Fruit fly (Drosophila melanogaster): ENCODE data around the gene CG10301.

CG10301 gene

dm6 chr3R:23678349-23679193, 31.4 kb upstream of the CG10301 start, which contains the start of gene GILT2 (continued):
- TF ChIP-seq Hr38 (GFP tag; optimal IDR thresholded peaks at IDR 0.05) (no peak), lz (GFP tag; optimal IDR thresholded peaks at IDR 0.05) (peak; percentile 83), Ets96B (tag; optimal IDR thresholded peaks at IDR 0.05) (peak; percentile 63), Met (GFP tag; optimal IDR thresholded peaks at IDR 0.05) (peak; percentile 88), CG15336 (GFP tag; IDR thresholded peaks at IDR 0.05) (peak; percentile 80), Smox (GFP tag; optimal IDR thresholded peaks at IDR 0.05) (peak; percentile 86), Lpt (GFP tag; optimal IDR thresholded peaks at IDR 0.05) (peak; percentile 42), CG10669 (GFP tag; optimal IDR thresholded peaks at IDR 0.05) (no peak), Sox14 (GFP tag; optimal IDR thresholded peaks at IDR 0.05) (peak; percentile 71), net (GFP tag; optimal IDR thresholded peaks at IDR 0.05) (no peak), fd59A (GFP tag; optimal IDR thresholded peaks at IDR 0.05) (peak; percentile 46), esn (GFP tag; optimal IDR thresholded peaks at IDR 0.05) (peak; percentile 91), CG34406 (GFP tag; optimal IDR thresholded peaks at IDR 0.05) (peak; percentile 83), svp (GFP tag) (peak; percentile 93), CG7368 (GFP tag; optimal IDR thresholded peaks at IDR 0.05) (peak; percentile 71), CG6163 (GFP tag; IDR thresholded peaks at IDR 0.05) (peak; percentile 88)

dm6 chr3R:23679911-23680336, 30.0 kb upstream of the CG10301 start, which contains the start of gene eIF3d1:
TSS of gene eIF3d1 (plus strand) at chr3R:23680039.
- no peak for TF ChIP-seq Blimp-1 (GFP tag; optimal IDR thresholded peaks at IDR 0.05)
- no peak for TF ChIP-seq fd85E (GFP tag; optimal IDR thresholded peaks at IDR 0.05)
- TF ChIP-seq pdm3 (GFP tag; optimal IDR thresholded peaks at IDR 0.05), result no peak
- no peak for TF ChIP-seq dac (GFP tag; optimal IDR thresholded peaks at IDR 0.05)
- TF ChIP-seq Eip78C (GFP tag), result peak; percentile 46
- no peak for TF ChIP-seq Eip93F (GFP tag; optimal IDR thresholded peaks at IDR 0.05)
- TF ChIP-seq CG6163 (GFP tag; IDR thresholded peaks at IDR 0.05), result no peak
- TF ChIP-seq vri (GFP tag; optimal IDR thresholded peaks at IDR 0.05), result no peak
- no peak for TF ChIP-seq CG3032 (tag; optimal IDR thresholded peaks at IDR 0.05)
- TF ChIP-seq cyc (GFP tag; optimal IDR thresholded peaks at IDR 0.05), result peak; percentile 33
- TF ChIP-seq esn (GFP tag; optimal IDR thresholded peaks at IDR 0.05), result peak; percentile 11
- TF ChIP-seq Smox (GFP tag; optimal IDR thresholded peaks at IDR 0.05), result no peak
- TF ChIP-seq lz (GFP tag; optimal IDR thresholded peaks at IDR 0.05), result no peak
- TF ChIP-seq Sox15 (GFP tag; optimal IDR thresholded peaks at IDR 0.05), result no peak
- TF ChIP-seq CG6792 (GFP tag; optimal IDR thresholded peaks at IDR 0.05), result no peak
- TF ChIP-seq Sox102F (GFP tag; optimal IDR thresholded peaks at IDR 0.05), result no peak
- no peak for TF ChIP-seq spab (GFP tag; optimal IDR thresholded peaks at IDR 0.05)
- no peak for TF ChIP-seq topi (GFP tag; optimal IDR thresholded peaks at IDR 0.05)
- no peak for TF ChIP-seq Ets21C (GFP tag; optimal IDR thresholded peaks at IDR 0.05)
- no peak for TF ChIP-seq CG6808 (GFP tag; optimal IDR thresholded peaks at IDR 0.05)
- peak; percentile 60 for TF ChIP-seq svp (GFP tag)
- no peak for TF ChIP-seq CG9139 (GFP tag; optimal IDR thresholded peaks at IDR 0.05)
- TF ChIP-seq CG11902 (GFP tag; optimal IDR thresholded peaks at IDR 0.05), result no peak
- TF ChIP-seq CG8632 (GFP tag; optimal IDR thresholded peaks at IDR 0.05), result no peak
- no peak for TF ChIP-seq CG10631 (GFP tag; optimal IDR thresholded peaks at IDR 0.05)
- TF ChIP-seq Hr39 (GFP tag; optimal IDR thresholded peaks at IDR 0.05), result no peak
- no peak for TF ChIP-seq Met (GFP tag; optimal IDR thresholded peaks at IDR 0.05)
- TF ChIP-seq CG6276 (GFP tag; optimal IDR thresholded peaks at IDR 0.05), result no peak
- TF ChIP-seq CG1621 (tag; optimal IDR thresholded peaks at IDR 0.05), result no peak
- TF ChIP-seq eg (GFP tag; IDR thresholded peaks at IDR 0.05), result no peak
- TF ChIP-seq CG32006 (GFP tag; optimal IDR thresholded peaks at IDR 0.05), result no peak
- no peak for TF ChIP-seq Hr38 (GFP tag; optimal IDR thresholded peaks at IDR 0.05)
- TF ChIP-seq CG31627 (GFP tag; optimal IDR thresholded peaks at IDR 0.05), result peak; percentile 29
- no peak for TF ChIP-seq CG8319 (GFP tag; optimal IDR thresholded peaks at IDR 0.05)
- no peak for TF ChIP-seq ss (GFP tag; optimal IDR thresholded peaks at IDR 0.05)
- TF ChIP-seq Gug (GFP tag; IDR thresholded peaks at IDR 0.05), result no peak
- no peak for TF ChIP-seq CG16779 (tag; optimal IDR thresholded peaks at IDR 0.05)
- TF ChIP-seq achi (GFP tag; optimal IDR thresholded peaks at IDR 0.05), result no peak
- peak; percentile 83 for TF ChIP-seq Sox14 (GFP tag; optimal IDR thresholded peaks at IDR 0.05)
- no peak for TF ChIP-seq OdsH (GFP tag; optimal IDR thresholded peaks at IDR 0.05)

All from whole organism, prepupa.